Fruit fly (Drosophila melanogaster) whole organism, adult: Measurements from ENCODE around the gene Nepl19.

Experiments used
- CG33017 ChIP-seq: fragments of 200-800 bp; sonication (Bioruptor generic); optimal IDR thresholded peaks from 2 replicates; lab custom pipeline; 2018; ENCODE audit warnings: missing biosample characterization, mild to moderate bottlenecking, missing genetic modification characterization, moderate library complexity
- Clk ChIP-seq: fragments of 200-800 bp; sonication (Bioruptor generic); optimal IDR thresholded peaks from 2 replicates; lab custom pipeline; 2017; ENCODE audit warnings: missing biosample characterization, missing genetic modification characterization
- Hr96 ChIP-seq: fragments of 200-800 bp; sonication (Bioruptor generic); optimal IDR thresholded peaks from 2 replicates; lab custom pipeline; 2016; ENCODE audit warnings: missing biosample characterization, missing genetic modification characterization
- ovo ChIP-seq: fragments of 200-800 bp; sonication (Bioruptor generic); optimal IDR thresholded peaks from 2 replicates; lab custom pipeline; 2016; ENCODE audit warnings: missing biosample characterization, missing genetic modification characterization
- pad ChIP-seq: fragments of 200-800 bp; sonication (Bioruptor generic); optimal IDR thresholded peaks from 3 replicates; lab custom pipeline; 2017; ENCODE audit warnings: missing biosample characterization, missing genetic modification characterization, mild to moderate bottlenecking, moderate library complexity, missing genetic modification reagents
- tj ChIP-seq: fragments of 200-800 bp; sonication (Bioruptor generic); optimal IDR thresholded peaks from 3 replicates; lab custom pipeline; 2017; ENCODE audit warnings: missing biosample characterization, mild to moderate bottlenecking, missing genetic modification characterization, moderate library complexity

- TF ChIP-seq Hr96 (GFP tag; lab: Kevin White, UChicago) (no peak), pad (no peak), CG33017 (tag; lab: Kevin White, UChicago) (no peak), Clk (GFP tag; lab: Kevin White, UChicago) (no peak), ovo (GFP tag; lab: Kevin White, UChicago) (no peak), tj (GFP tag; lab: Kevin White, UChicago) (no peak)
Measured at dm6 chr3R:28886813-28887212, 6.9 kb upstream of the Nepl19 start.
